Fruit fly (Drosophila melanogaster): ENCODE measurements around the gene CG10366.

CG10366 gene

dm6 chr2L:19577187-19577765 is 6.8 kb upstream of the CG10366 start, which contains the start of the genes spi and msb1l:
TSS of gene spi (minus strand) at chr2L:19577315.
TSS of gene msb1l (plus strand) at chr2L:19577701.
- no peak for TF ChIP-seq CG18476 (GFP tag; optimal IDR thresholded peaks at IDR 0.05)
- no peak for TF ChIP-seq nerfin-1 (tag; optimal IDR thresholded peaks at IDR 0.05)
- no peak for TF ChIP-seq gro (GFP tag; optimal IDR thresholded peaks at IDR 0.05)
- no peak for TF ChIP-seq CG7786 (GFP tag; optimal IDR thresholded peaks at IDR 0.05)
- TF ChIP-seq CG17328 (GFP tag; IDR thresholded peaks at IDR 0.05) = 0 out of 2 replicates have a peak, but pooled peaks have one; percentile 3
- TF ChIP-seq bsh (GFP tag; optimal IDR thresholded peaks at IDR 0.05) = peak in 1 of 2 experiments; percentile 15
- TF ChIP-seq crp (GFP tag; optimal IDR thresholded peaks at IDR 0.05) = peak in 1 of 2 experiments; percentile 12
- no peak for TF ChIP-seq ab (GFP tag; optimal IDR thresholded peaks at IDR 0.05)
- TF ChIP-seq cad (GFP tag; optimal IDR thresholded peaks at IDR 0.05) = no peak
- peak; percentile 47 for TF ChIP-seq lilli (GFP tag; optimal IDR thresholded peaks at IDR 0.05)
- peak; percentile 67 for TF ChIP-seq amos (GFP tag; IDR thresholded peaks at IDR 0.05; ENCODE audit: partially characterized antibody)
- TF ChIP-seq CG9876 (GFP tag; optimal IDR thresholded peaks at IDR 0.05) = no peak
- no peak for TF ChIP-seq CG13296 (GFP tag; optimal IDR thresholded peaks at IDR 0.05)
- peak; percentile 46 for TF ChIP-seq CG4820 (GFP tag; optimal IDR thresholded peaks at IDR 0.05)
- no peak for TF ChIP-seq BtbVII (GFP tag; optimal IDR thresholded peaks at IDR 0.05)
- no peak for TF ChIP-seq dm (GFP tag; optimal IDR thresholded peaks at IDR 0.05)
- no peak for TF ChIP-seq MTF-1 (GFP tag; optimal IDR thresholded peaks at IDR 0.05; ENCODE audit: borderline replicate concordance)
- TF ChIP-seq ash1 (GFP tag; optimal IDR thresholded peaks at IDR 0.05) = no peak
- peak; percentile 81 for TF ChIP-seq CG9932 (GFP tag; IDR thresholded peaks at IDR 0.05)
- no peak for TF ChIP-seq toy (GFP tag; IDR thresholded peaks at IDR 0.05)
- no peak for TF ChIP-seq CG30431 (GFP tag; optimal IDR thresholded peaks at IDR 0.05)
- peak; percentile 73 for TF ChIP-seq gem (tag; optimal IDR thresholded peaks at IDR 0.05)
- TF ChIP-seq CG4854 (GFP tag; optimal IDR thresholded peaks at IDR 0.05) = no peak
- no peak for TF ChIP-seq ems (GFP tag; optimal IDR thresholded peaks at IDR 0.05)
- no peak for TF ChIP-seq pnt (GFP tag; optimal IDR thresholded peaks at IDR 0.05)
- TF ChIP-seq Sry-β (GFP tag; optimal IDR thresholded peaks at IDR 0.05) = peak; percentile 87
- TF ChIP-seq CG12219 (GFP tag; optimal IDR thresholded peaks at IDR 0.05) = no peak
- no peak for TF ChIP-seq Dip2 (GFP tag; IDR thresholded peaks at IDR 0.05)
- TF ChIP-seq Sin3A (optimal IDR thresholded peaks at IDR 0.05) = peak; percentile 76
- no peak for TF ChIP-seq h (optimal IDR thresholded peaks at IDR 0.05)
- TF ChIP-seq CG10431 (GFP tag; optimal IDR thresholded peaks at IDR 0.05) = no peak
- TF ChIP-seq CG10565 (GFP tag; optimal IDR thresholded peaks at IDR 0.05) = no peak
- TF ChIP-seq Oaz (GFP tag; IDR thresholded peaks at IDR 0.05) = no peak
- peak; percentile 65 for TF ChIP-seq CG4424 (GFP tag; optimal IDR thresholded peaks at IDR 0.05)
- no peak for TF ChIP-seq cg (GFP tag; optimal IDR thresholded peaks at IDR 0.05)
- TF ChIP-seq CG17359 (tag; optimal IDR thresholded peaks at IDR 0.05) = peak; percentile 7
- TF ChIP-seq CG2199 (GFP tag; IDR thresholded peaks at IDR 0.05) = no peak
- TF ChIP-seq CG8478 (optimal IDR thresholded peaks at IDR 0.05) = no peak
- TF ChIP-seq CG9727 (GFP tag; optimal IDR thresholded peaks at IDR 0.05) = peak; percentile 60
- peak; percentile 57; the same call in 1 of the 2 replicates for TF ChIP-seq CG31441 (GFP tag; IDR thresholded peaks at IDR 0.05)
- no peak for TF ChIP-seq CG10959 (GFP tag; IDR thresholded peaks at IDR 0.05)
- TF ChIP-seq knrl (GFP tag; IDR thresholded peaks at IDR 0.05; ENCODE audit: partially characterized antibody) = peak; percentile 70
- peak; percentile 45; the same call in 1 of the 3 replicates for TF ChIP-seq vnd (GFP tag; IDR thresholded peaks at IDR 0.05; ENCODE audit: partially characterized antibody)
- no peak for TF ChIP-seq CG12071 (GFP tag; optimal IDR thresholded peaks at IDR 0.05)
- TF ChIP-seq Abd-B (GFP tag; optimal IDR thresholded peaks at IDR 0.05) = peak; percentile 80
- TF ChIP-seq danr (GFP tag; IDR thresholded peaks at IDR 0.05) = 0 out of 2 replicates have a peak, but pooled peaks have one; percentile 31
- no peak for TF ChIP-seq sim (GFP tag; IDR thresholded peaks at IDR 0.05)
- TF ChIP-seq CG30020 (tag; optimal IDR thresholded peaks at IDR 0.05) = peak; percentile 69
- TF ChIP-seq crc (GFP tag; optimal IDR thresholded peaks at IDR 0.05) = no peak
- TF ChIP-seq CG1647 (GFP tag; optimal IDR thresholded peaks at IDR 0.05) = peak; percentile 4
- TF ChIP-seq bcd (GFP tag; optimal IDR thresholded peaks at IDR 0.05) = peak; percentile 34

Measured in whole organism, embryonic.